Worm (Caenorhabditis elegans) whole organism, L4/young adult: ENCODE results near the gene srx-84.
A peak's percentile ranks its signal among the peaks of the same experiment; 100 is the strongest.

Source experiments
- dao-5 ChIP-seq: sonication (generic microtip); optimal IDR thresholded peaks from 2 replicates; lab custom pipeline; 2016; ENCODE audit warnings: missing genotype, missing genetic modification characterization, moderate library complexity, missing compliant biosample characterization
- him-1 ChIP-seq: sonication (generic microtip); optimal IDR thresholded peaks from 2 replicates; lab custom pipeline; 2016; ENCODE audit warnings: missing genotype, missing genetic modification reagents, missing genetic modification characterization, missing compliant biosample characterization

DNA sequence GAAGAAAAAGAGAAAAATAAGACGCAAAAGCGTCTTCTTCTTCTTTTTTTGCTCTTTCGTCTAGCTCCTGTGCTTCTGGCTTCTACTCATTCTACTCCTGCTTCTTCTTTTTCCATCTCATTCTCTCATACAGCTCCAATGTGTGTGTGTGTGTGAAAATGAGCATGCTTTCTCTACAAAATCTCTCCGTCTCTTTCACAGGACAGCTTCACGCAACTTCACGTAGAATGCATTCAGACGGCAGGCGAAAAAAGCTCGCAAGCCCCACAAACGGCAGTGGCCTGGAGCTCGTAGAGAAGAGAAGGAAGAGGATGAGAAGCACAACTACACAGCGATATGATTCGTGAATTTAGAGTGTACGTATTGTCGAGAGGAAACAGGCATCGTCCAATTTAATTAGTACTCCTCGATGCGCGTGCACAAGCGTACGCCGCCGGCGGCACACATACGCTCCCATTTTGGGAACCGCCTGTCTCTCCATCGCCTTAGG lies 42.4 kb downstream of the srx-84 start:
- peak; percentile 72 for TF ChIP-seq him-1 (tag; lab: Kevin White, UChicago)
- no peak for TF ChIP-seq dao-5 (tag; lab: Kevin White, UChicago)
